Fruit fly (Drosophila melanogaster) whole organism, prepupa: ENCODE measurements around the gene CG31637.

ENCODE experiments used
- CG11902 ChIP-seq: fragments of 200-800 bp; sonication (Bioruptor generic); optimal IDR thresholded peaks from 3 replicates; lab custom pipeline; 2016; ENCODE audit warnings: missing biosample characterization, missing genetic modification characterization
- CG3032 ChIP-seq: fragments of 200-800 bp; optimal IDR thresholded peaks from 2 replicates; lab custom pipeline; 2019; ENCODE audit warnings: missing biosample characterization, mild to moderate bottlenecking, missing genetic modification characterization, moderate library complexity
- CG32006 ChIP-seq: fragments of 200-800 bp; sonication (Bioruptor generic); optimal IDR thresholded peaks from 3 replicates; lab custom pipeline; 2017; ENCODE audit warnings: missing biosample characterization, mild to moderate bottlenecking, missing genetic modification characterization
- Ets21C ChIP-seq: fragments of 200-800 bp; sonication (Bioruptor generic); optimal IDR thresholded peaks from 3 replicates; lab custom pipeline; 2016; ENCODE audit warnings: missing biosample characterization, missing genetic modification characterization
- Gug ChIP-seq: fragments of 200-800 bp; sonication (Bioruptor generic); IDR thresholded peaks from 2 replicates; pipeline ENCODE4 v1.3.6; 2022; ENCODE audit warnings: missing biosample characterization, missing genetic modification characterization
- achi ChIP-seq: fragments of 200-800 bp; sonication (Bioruptor generic); optimal IDR thresholded peaks from 3 replicates; lab custom pipeline; 2016; ENCODE audit warnings: missing biosample characterization, missing genetic modification characterization
- fd85E ChIP-seq: fragments of 200-800 bp; sonication (Bioruptor generic); optimal IDR thresholded peaks from 3 replicates; lab custom pipeline; 2016; ENCODE audit warnings: missing biosample characterization, missing genetic modification characterization
- net ChIP-seq: fragments of 200-800 bp; sonication (Bioruptor generic); optimal IDR thresholded peaks from 3 replicates; lab custom pipeline; 2016; ENCODE audit warnings: missing biosample characterization, missing genetic modification characterization

- TF ChIP-seq CG11902 (GFP tag; lab: Kevin White, UChicago): no peak
- TF ChIP-seq CG32006 (GFP tag; lab: Kevin White, UChicago): no peak
- no peak for TF ChIP-seq Gug (GFP tag; lab: Robert Waterston, UW)
- TF ChIP-seq fd85E (GFP tag; lab: Kevin White, UChicago): no peak
- no peak for TF ChIP-seq achi (GFP tag; lab: Kevin White, UChicago)
- TF ChIP-seq CG3032 (tag; lab: Kevin White, UChicago): no peak
- no peak for TF ChIP-seq net
- TF ChIP-seq Ets21C (GFP tag; lab: Kevin White, UChicago): no peak
Measured at dm6 chr2L:6470100-6470644, 28.3 kb upstream of the CG31637 start.
